Worm (Caenorhabditis elegans) whole organism, L4/young adult: ENCODE data around the gene F54F7.2.
A peak's percentile ranks its signal among the peaks of the same experiment; 100 is the strongest.

ENCODE experiments used
- W03F9.2 ChIP-seq: fragments of 150-350 bp; optimal IDR thresholded peaks from 2 replicates; lab custom pipeline; 2014; ENCODE audit warnings: missing biosample characterization, missing genetic modification characterization
- dao-5 ChIP-seq: sonication (generic microtip); optimal IDR thresholded peaks from 2 replicates; lab custom pipeline; 2016; ENCODE audit warnings: missing genotype, missing genetic modification characterization, moderate library complexity, missing compliant biosample characterization
- him-1 ChIP-seq: sonication (generic microtip); optimal IDR thresholded peaks from 2 replicates; lab custom pipeline; 2016; ENCODE audit warnings: missing genotype, missing genetic modification reagents, missing genetic modification characterization, missing compliant biosample characterization

The F54F7.2 gene

ce11 chrX:11850082-11850481 is 6.6 kb downstream of the F54F7.2 start, which contains the start of gene F54F7.3:
Gene F54F7.3 (minus strand): TSS chrX:11850182.
- TF ChIP-seq W03F9.2 (tag; lab: Kevin White, UChicago), result no peak
- TF ChIP-seq him-1 (tag; lab: Kevin White, UChicago), result no peak
- TF ChIP-seq dao-5 (tag; lab: Kevin White, UChicago), result no peak

- TF ChIP-seq W03F9.2 (tag; lab: Kevin White, UChicago) (no peak), him-1 (tag; lab: Kevin White, UChicago) (no peak), dao-5 (tag; lab: Kevin White, UChicago) (no peak)
These were observed 7.1 kb downstream of the F54F7.2 start, which contains the start of gene F54F7.14 for ce11 chrX:11850572-11850971. Gene F54F7.14 (plus strand): TSS chrX:11850872.

- TF ChIP-seq him-1 (tag; lab: Kevin White, UChicago) (no peak), W03F9.2 (tag; lab: Kevin White, UChicago) (no peak), dao-5 (tag; lab: Kevin White, UChicago) (no peak)
These were observed 9.0 kb downstream of the F54F7.2 start, which contains the start of gene xtr-1 for ce11 chrX:11852494-11852893. Gene xtr-1 (plus strand): TSS chrX:11852794.

- TF ChIP-seq him-1 (tag; lab: Kevin White, UChicago), result no peak
- TF ChIP-seq W03F9.2 (tag; lab: Kevin White, UChicago), result no peak
- TF ChIP-seq dao-5 (tag; lab: Kevin White, UChicago), result no peak
These were observed 11.0 kb downstream of the F54F7.2 start for ce11 chrX:11854432-11854831.

- TF ChIP-seq him-1 (tag; lab: Kevin White, UChicago) (no peak), dao-5 (tag; lab: Kevin White, UChicago) (no peak), W03F9.2 (tag; lab: Kevin White, UChicago) (no peak)
These were observed 11.4 kb downstream of the F54F7.2 start, which contains the start of gene F54F7.8 for ce11 chrX:11854903-11855302. Gene F54F7.8 (minus strand): TSS chrX:11855003.

- TF ChIP-seq dao-5 (tag; lab: Kevin White, UChicago) (no peak), him-1 (tag; lab: Kevin White, UChicago) (no peak), W03F9.2 (tag; lab: Kevin White, UChicago) (no peak)
These were observed 12.8 kb downstream of the F54F7.2 start for ce11 chrX:11856214-11856613.

ce11 chrX:11857178-11857577 is 13.7 kb downstream of the F54F7.2 start, which contains the start of gene mes-1:
Gene mes-1 (plus strand): TSS chrX:11857478.
- TF ChIP-seq him-1 (tag; lab: Kevin White, UChicago), result no peak
- TF ChIP-seq W03F9.2 (tag; lab: Kevin White, UChicago), result no peak
- no peak for TF ChIP-seq dao-5 (tag; lab: Kevin White, UChicago)

- no peak for TF ChIP-seq W03F9.2 (tag; lab: Kevin White, UChicago)
- no peak for TF ChIP-seq dao-5 (tag; lab: Kevin White, UChicago)
- no peak for TF ChIP-seq him-1 (tag; lab: Kevin White, UChicago)
These were observed 19.8 kb downstream of the F54F7.2 start, which contains the start of gene F54F7.10 for ce11 chrX:11863307-11863706. Gene F54F7.10 (plus strand): TSS chrX:11863607.

ce11 chrX:11865083-11865482 is 21.6 kb downstream of the F54F7.2 start, which contains the start of gene F54F7.6:
Gene F54F7.6 (plus strand): TSS chrX:11865383.
- TF ChIP-seq W03F9.2 (tag; lab: Kevin White, UChicago) (no peak), dao-5 (tag; lab: Kevin White, UChicago) (no peak)

ce11 chrX:11869260-11869659 is 25.8 kb downstream of the F54F7.2 start, which contains the start of gene dot-1.2:
Gene dot-1.2 (minus strand): TSS chrX:11869360.
- TF ChIP-seq dao-5 (tag; lab: Kevin White, UChicago) (no peak), him-1 (tag; lab: Kevin White, UChicago) (no peak), W03F9.2 (tag; lab: Kevin White, UChicago) (no peak)

- TF ChIP-seq him-1 (tag; lab: Kevin White, UChicago), result no peak
- no peak for TF ChIP-seq dao-5 (tag; lab: Kevin White, UChicago)
- no peak for TF ChIP-seq W03F9.2 (tag; lab: Kevin White, UChicago)
These were observed 26.9 kb downstream of the F54F7.2 start for ce11 chrX:11870393-11870792.

- TF ChIP-seq dao-5 (tag; lab: Kevin White, UChicago) (peak; percentile 11), him-1 (tag; lab: Kevin White, UChicago) (no peak), W03F9.2 (tag; lab: Kevin White, UChicago) (no peak)
These were observed 28.7 kb downstream of the F54F7.2 start for ce11 chrX:11872210-11872609.

ce11 chrX:11875260-11875659 is 31.8 kb downstream of the F54F7.2 start, which contains the start of gene Y62H9A.1:
Gene Y62H9A.1 (plus strand): TSS chrX:11875541.
- TF ChIP-seq him-1 (tag; lab: Kevin White, UChicago) (no peak), W03F9.2 (tag; lab: Kevin White, UChicago) (no peak)

ce11 chrX:11878109-11878508 is 34.6 kb downstream of the F54F7.2 start, which contains the start of gene Y62H9A.2:
Gene Y62H9A.2 (minus strand): TSS chrX:11878209.
- TF ChIP-seq W03F9.2 (tag; lab: Kevin White, UChicago), result no peak
- TF ChIP-seq him-1 (tag; lab: Kevin White, UChicago), result no peak
- no peak for TF ChIP-seq dao-5 (tag; lab: Kevin White, UChicago)
